Comparison of ENCODE assay signal across 2 fruit fly cellular contexts in the genomic region with DNA sequence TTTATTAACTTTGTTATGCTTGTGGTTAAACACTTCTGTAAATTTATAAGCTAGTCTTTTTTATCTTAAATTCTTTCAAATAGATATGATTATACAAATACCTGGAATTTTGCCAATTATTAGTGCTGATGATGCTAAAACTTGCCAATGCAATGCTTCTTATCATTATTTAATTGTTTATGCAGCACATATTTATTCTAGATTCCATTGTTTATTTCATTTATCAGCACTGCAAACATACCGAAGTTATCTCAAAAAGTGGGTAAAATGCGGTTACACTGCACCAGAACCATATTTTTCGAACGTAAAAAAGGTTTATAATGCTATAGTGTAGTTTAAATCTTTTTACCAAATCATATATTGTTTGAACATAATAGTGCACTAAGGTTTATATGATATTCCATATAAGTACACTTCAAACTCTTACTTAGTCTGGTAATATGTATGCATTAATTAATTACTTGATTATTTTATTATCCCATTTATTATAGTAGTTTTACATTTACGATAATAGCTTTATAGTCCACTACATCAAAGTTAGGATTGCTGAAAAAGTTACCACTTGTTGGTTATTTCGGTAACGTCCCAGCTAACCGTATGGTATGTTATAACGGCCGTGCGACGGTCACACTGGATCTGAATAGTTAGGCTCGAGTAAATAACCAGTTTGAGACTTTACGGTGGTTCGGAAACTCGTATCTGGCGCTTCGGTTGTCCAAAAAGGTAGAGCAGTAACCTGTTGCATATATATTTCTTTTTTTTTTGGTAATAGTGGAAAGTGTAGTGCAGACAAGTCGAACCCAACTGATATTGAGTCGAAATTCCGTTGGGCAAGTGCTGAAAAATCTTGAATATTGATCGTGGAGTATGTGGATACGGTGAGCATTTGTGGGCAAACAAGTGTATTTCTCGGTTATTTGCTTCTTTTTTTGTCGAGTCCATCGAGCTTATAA.
A peak's percentile ranks its signal among the peaks of the same experiment; 100 is the strongest.
TF ChIP-seq lines count a peak whose summit lies in the region.

A gene (plus strand): TSS at position 663 of the 953 bp plus-strand sequence.

TF ChIP-seq in whole organism, embryonic, 481 proteins besides CTCF, POLR2A, EP300 and RAD21 (continued from another document and continues in another):
- TF ChIP-seq zf30C (GFP tag; optimal IDR thresholded peaks at IDR 0.05; lab: Kevin White, UChicago) (no peak), CG2116 (GFP tag; optimal IDR thresholded peaks at IDR 0.05; lab: Kevin White, UChicago) (peak; percentile 45), CG30020 (tag; optimal IDR thresholded peaks at IDR 0.05; lab: Kevin White, UChicago) (no peak), lola (GFP tag; optimal IDR thresholded peaks at IDR 0.05; lab: Kevin White, UChicago) (peak in 1 of 3 experiments; percentile 23), BtbVII (GFP tag; optimal IDR thresholded peaks at IDR 0.05; lab: Kevin White, UChicago) (peak; percentile 68), Fer2 (tag; optimal IDR thresholded peaks at IDR 0.05; lab: Kevin White, UChicago) (peak; percentile 35), crc (GFP tag; optimal IDR thresholded peaks at IDR 0.05; lab: Kevin White, UChicago) (no peak), CG2199 (GFP tag; IDR thresholded peaks at IDR 0.05; lab: Robert Waterston, UW) (peak; percentile 68; the same call in 1 of the 3 replicates), salm (tag; optimal IDR thresholded peaks at IDR 0.05; lab: Kevin White, UChicago) (peak; percentile 57), kni (GFP tag; optimal IDR thresholded peaks at IDR 0.05; lab: Kevin White, UChicago) (peak; percentile 17), CG14860 (GFP tag; IDR thresholded peaks at IDR 0.05; lab: Robert Waterston, UW; ENCODE audit: partially characterized antibody) (no peak), CG2875 (GFP tag; optimal IDR thresholded peaks at IDR 0.05; lab: Kevin White, UChicago) (peak; percentile 46), CG2202 (tag; optimal IDR thresholded peaks at IDR 0.05; lab: Kevin White, UChicago) (peak; percentile 39), Awh (GFP tag; IDR thresholded peaks at IDR 0.05; lab: Robert Waterston, UW) (peak; percentile 55), Blimp-1 (GFP tag; optimal IDR thresholded peaks at IDR 0.05; lab: Kevin White, UChicago) (peak; percentile 64), CG3281 (GFP tag; optimal IDR thresholded peaks at IDR 0.05; lab: Kevin White, UChicago) (peak; percentile 16), Med (GFP tag; lab: Kevin White, UChicago) (peak; percentile 76), hbn (GFP tag; IDR thresholded peaks at IDR 0.05; lab: Robert Waterston, UW; ENCODE audit: partially characterized antibody) (no peak), Hmr (GFP tag; optimal IDR thresholded peaks at IDR 0.05; lab: Kevin White, UChicago) (peak; percentile 37), gsb-n (tag; optimal IDR thresholded peaks at IDR 0.05; lab: Kevin White, UChicago) (peak; percentile 46), CG8359 (GFP tag; optimal IDR thresholded peaks at IDR 0.05; lab: Kevin White, UChicago; ENCODE audit: borderline replicate concordance) (peak; percentile 25), Meics (GFP tag; optimal IDR thresholded peaks at IDR 0.05; lab: Kevin White, UChicago) (peak; percentile 51), bab2 (GFP tag; optimal IDR thresholded peaks at IDR 0.05; lab: Kevin White, UChicago) (no peak), CG6654 (GFP tag; optimal IDR thresholded peaks at IDR 0.05; lab: Kevin White, UChicago) (no peak), CG17829 (tag; optimal IDR thresholded peaks at IDR 0.05; lab: Kevin White, UChicago) (no peak), CG13296 (GFP tag; optimal IDR thresholded peaks at IDR 0.05; lab: Kevin White, UChicago) (peak; percentile 77), HHEX (GFP tag; optimal IDR thresholded peaks at IDR 0.05; lab: Kevin White, UChicago) (peak; percentile 51), CoRest (tag; optimal IDR thresholded peaks at IDR 0.05; lab: Kevin White, UChicago) (peak; percentile 45), Scr (GFP tag; IDR thresholded peaks at IDR 0.05; lab: Robert Waterston, UW; ENCODE audit: partially characterized antibody) (no peak; the same call in 1 of the 2 replicates), CG8944 (GFP tag; optimal IDR thresholded peaks at IDR 0.05; lab: Kevin White, UChicago) (no peak), pzg (GFP tag; optimal IDR thresholded peaks at IDR 0.05; lab: Kevin White, UChicago) (peak; percentile 37), CG2712 (tag; optimal IDR thresholded peaks at IDR 0.05; lab: Kevin White, UChicago) (peak; percentile 26), CG1233 (GFP tag; optimal IDR thresholded peaks at IDR 0.05; lab: Kevin White, UChicago) (peak; percentile 47), CG10274 (GFP tag; optimal IDR thresholded peaks at IDR 0.05; lab: Kevin White, UChicago) (no peak), gem (tag; optimal IDR thresholded peaks at IDR 0.05; lab: Kevin White, UChicago) (peak; percentile 68), CG12769 (tag; optimal IDR thresholded peaks at IDR 0.05; lab: Kevin White, UChicago) (no peak), B-H1 (GFP tag; IDR thresholded peaks at IDR 0.05; lab: Robert Waterston, UW) (no peak; the same call in 2 of the 3 replicates), Opbp (GFP tag; IDR thresholded peaks at IDR 0.05; lab: Robert Waterston, UW; ENCODE audit: partially characterized antibody) (0 out of 3 replicates have a peak, but pooled peaks have one; percentile 14), chinmo (GFP tag; IDR thresholded peaks at IDR 0.05; lab: Robert Waterston, UW; ENCODE audit: partially characterized antibody) (0 out of 4 replicates have a peak, but pooled peaks have one; percentile 41), CG7839 (tag; optimal IDR thresholded peaks at IDR 0.05; lab: Kevin White, UChicago) (no peak), unpg (GFP tag; optimal IDR thresholded peaks at IDR 0.05; lab: Kevin White, UChicago) (peak; percentile 51), kah (GFP tag; optimal IDR thresholded peaks at IDR 0.05; lab: Kevin White, UChicago) (peak; percentile 36), lbe (GFP tag; optimal IDR thresholded peaks at IDR 0.05; lab: Kevin White, UChicago) (peak; percentile 56), dmrt11E (tag; optimal IDR thresholded peaks at IDR 0.05; lab: Kevin White, UChicago) (peak; percentile 57), gcm (GFP tag; optimal IDR thresholded peaks at IDR 0.05; lab: Kevin White, UChicago) (peak; percentile 71), chn (GFP tag; optimal IDR thresholded peaks at IDR 0.05; lab: Kevin White, UChicago) (no peak), Dek (tag; optimal IDR thresholded peaks at IDR 0.05; lab: Kevin White, UChicago) (no peak), ttk (GFP tag; IDR thresholded peaks at IDR 0.05; lab: Robert Waterston, UW) (no peak), CG3407 (GFP tag; optimal IDR thresholded peaks at IDR 0.05; lab: Kevin White, UChicago) (peak; percentile 74), cato (GFP tag; optimal IDR thresholded peaks at IDR 0.05; lab: Kevin White, UChicago; ENCODE audit: borderline replicate concordance) (no peak), YL-1 (GFP tag; optimal IDR thresholded peaks at IDR 0.05; lab: Kevin White, UChicago) (peak; percentile 43), CG3995 (GFP tag; optimal IDR thresholded peaks at IDR 0.05; lab: Kevin White, UChicago) (peak; percentile 51), amos (GFP tag; IDR thresholded peaks at IDR 0.05; lab: Robert Waterston, UW; ENCODE audit: partially characterized antibody) (peak; percentile 54; the same call in 1 of the 2 replicates), sens-2 (GFP tag; IDR thresholded peaks at IDR 0.05; lab: Robert Waterston, UW) (no peak), bbx (GFP tag; IDR thresholded peaks at IDR 0.05; lab: Robert Waterston, UW; ENCODE audit: partially characterized antibody) (peak; percentile 50; the same call in 1 of the 2 replicates), unc-4 (GFP tag; IDR thresholded peaks at IDR 0.05; lab: Robert Waterston, UW; ENCODE audit: partially characterized antibody) (no peak)

TF ChIP-seq in whole organism, prepupa, 60 proteins besides CTCF, POLR2A, EP300 and RAD21 (continued from another document):
- TF ChIP-seq CG32006 (GFP tag; optimal IDR thresholded peaks at IDR 0.05; lab: Kevin White, UChicago) (no peak), Gug (GFP tag; IDR thresholded peaks at IDR 0.05; lab: Robert Waterston, UW) (no peak), spab (GFP tag; optimal IDR thresholded peaks at IDR 0.05; lab: Kevin White, UChicago) (no peak), Blimp-1 (GFP tag; optimal IDR thresholded peaks at IDR 0.05; lab: Kevin White, UChicago) (peak; percentile 34), CG11762 (GFP tag; optimal IDR thresholded peaks at IDR 0.05; lab: Kevin White, UChicago; ENCODE audit: insufficient read depth) (peak; percentile 47), CG7368 (GFP tag; optimal IDR thresholded peaks at IDR 0.05; lab: Kevin White, UChicago) (peak; percentile 74), pdm3 (GFP tag; optimal IDR thresholded peaks at IDR 0.05; lab: Kevin White, UChicago) (peak; percentile 60), Sox14 (GFP tag; optimal IDR thresholded peaks at IDR 0.05; lab: Kevin White, UChicago) (no peak), Eip75B (GFP tag; optimal IDR thresholded peaks at IDR 0.05; lab: Kevin White, UChicago) (peak; percentile 40), CG6854 (GFP tag; optimal IDR thresholded peaks at IDR 0.05; lab: Kevin White, UChicago) (peak; percentile 83), OdsH (GFP tag; optimal IDR thresholded peaks at IDR 0.05; lab: Kevin White, UChicago) (peak; percentile 56)
TF ChIP-seq in whole organism, prepupa: peak in this region for 34.
